Worm (Caenorhabditis elegans) whole organism, mixed stage, embryonic: ENCODE results near the gene flp-6.

Source experiments
- M03D4.4 ChIP-seq: sonication (generic microtip); optimal IDR thresholded peaks from 2 replicates; lab custom pipeline; 2017; ENCODE audit warnings: mild to moderate bottlenecking, missing genetic modification characterization, missing compliant biosample characterization
- bed-3 ChIP-seq: fragments of 200-800 bp; sonication (Bioruptor generic); optimal IDR thresholded peaks from 3 replicates; lab custom pipeline; 2018; ENCODE audit warnings: mild to moderate bottlenecking, missing genetic modification characterization, moderate library complexity, missing compliant biosample characterization
- ceh-39 ChIP-seq: fragments of 150-350 bp; optimal IDR thresholded peaks from 2 replicates; lab custom pipeline; 2014; ENCODE audit warnings: missing biosample characterization, missing genetic modification characterization
- ceh-83 ChIP-seq: fragments of 200-800 bp; sonication (Bioruptor generic); optimal IDR thresholded peaks from 2 replicates; lab custom pipeline; 2018; ENCODE audit warnings: mild to moderate bottlenecking, missing genetic modification characterization, missing compliant biosample characterization
- cnd-1 ChIP-seq: fragments of 200-800 bp; sonication (Bioruptor generic); optimal IDR thresholded peaks from 2 replicates; lab custom pipeline; 2018; ENCODE audit warnings: mild to moderate bottlenecking, missing genetic modification characterization, missing compliant biosample characterization
- drap-1 ChIP-seq: fragments of 200-800 bp; sonication (Bioruptor generic); optimal IDR thresholded peaks from 3 replicates; lab custom pipeline; 2018; ENCODE audit warnings: mild to moderate bottlenecking, missing genetic modification characterization, missing compliant biosample characterization
- elt-3 ChIP-seq: fragments of 150-350 bp; optimal IDR thresholded peaks from 2 replicates; lab custom pipeline; 2014; ENCODE audit warnings: missing biosample characterization, missing genetic modification characterization
- flh-1 ChIP-seq: fragments of 200-800 bp; sonication (Bioruptor generic); optimal IDR thresholded peaks from 2 replicates; lab custom pipeline; 2018; ENCODE audit warnings: mild to moderate bottlenecking, missing genetic modification characterization, moderate library complexity, missing compliant biosample characterization
- hlh-1 ChIP-seq: fragments of 150-350 bp; optimal IDR thresholded peaks from 2 replicates; lab custom pipeline; 2014; ENCODE audit warnings: missing biosample characterization, missing genetic modification reagents, missing genetic modification characterization
- lin-32 ChIP-seq: fragments of 200-800 bp; sonication (Bioruptor generic); optimal IDR thresholded peaks from 2 replicates; lab custom pipeline; 2018; ENCODE audit warnings: mild to moderate bottlenecking, missing genetic modification characterization, missing compliant biosample characterization
- lsy-2 ChIP-seq: fragments of 150-350 bp; optimal IDR thresholded peaks from 2 replicates; lab custom pipeline; 2014; ENCODE audit warnings: missing biosample characterization, missing genetic modification characterization
- mab-5 ChIP-seq: fragments of 150-350 bp; optimal IDR thresholded peaks from 2 replicates; lab custom pipeline; 2014; ENCODE audit warnings: missing biosample characterization, missing genetic modification characterization
- mls-2 ChIP-seq: sonication (generic microtip); optimal IDR thresholded peaks from 2 replicates; lab custom pipeline; 2016; ENCODE audit warnings: mild to moderate bottlenecking, missing genetic modification characterization, moderate library complexity, missing compliant biosample characterization
- nhr-237 ChIP-seq: fragments of 150-350 bp; optimal IDR thresholded peaks from 2 replicates; lab custom pipeline; 2014; ENCODE audit warnings: missing biosample characterization, missing genetic modification characterization
- nhr-28 ChIP-seq: fragments of 150-350 bp; optimal IDR thresholded peaks from 2 replicates; lab custom pipeline; 2014; ENCODE audit warnings: missing biosample characterization, missing genetic modification characterization
- sem-2 ChIP-seq: fragments of 200-800 bp; sonication (Bioruptor generic); optimal IDR thresholded peaks from 2 replicates; lab custom pipeline; 2018; ENCODE audit warnings: mild to moderate bottlenecking, missing genetic modification characterization, missing compliant biosample characterization
- snpc-4 ChIP-seq: fragments of 150-350 bp; optimal IDR thresholded peaks from 2 replicates; lab custom pipeline; 2014; ENCODE audit warnings: missing biosample characterization, missing genetic modification characterization
- sptf-1 ChIP-seq: sonication (generic microtip); optimal IDR thresholded peaks from 2 replicates; lab custom pipeline; 2017; ENCODE audit warnings: mild to moderate bottlenecking, missing genetic modification characterization, moderate library complexity, missing compliant biosample characterization
- tbx-8 ChIP-seq: fragments of 200-800 bp; sonication (Bioruptor generic); optimal IDR thresholded peaks from 2 replicates; lab custom pipeline; 2018; ENCODE audit warnings: mild to moderate bottlenecking, missing genetic modification characterization, moderate library complexity, missing compliant biosample characterization
- unc-120 ChIP-seq: sonication (generic microtip); optimal IDR thresholded peaks from 2 replicates; lab custom pipeline; 2017; ENCODE audit warnings: missing genetic modification characterization, missing compliant biosample characterization; ENCODE audit not compliant: poor library complexity, severe bottlenecking
- unc-39 ChIP-seq: fragments of 150-350 bp; optimal IDR thresholded peaks from 2 replicates; lab custom pipeline; 2014; ENCODE audit warnings: missing biosample characterization, missing genetic modification characterization
- unc-62 ChIP-seq: fragments of 150-350 bp; optimal IDR thresholded peaks from 2 replicates; lab custom pipeline; 2014; ENCODE audit warnings: missing biosample characterization, missing genetic modification reagents, missing genetic modification characterization
- zip-8 ChIP-seq: fragments of 150-350 bp; optimal IDR thresholded peaks from 2 replicates; lab custom pipeline; 2014; ENCODE audit warnings: missing biosample characterization, missing genetic modification characterization

Gene flp-6

ce11 chrV:9518832-9519231 lies 47.1 kb downstream of the flp-6 start, which contains the start of gene C50F4.8:
TSS of gene C50F4.8 (minus strand) at chrV:9518859.
- TF ChIP-seq mls-2 (tag; lab: Kevin White, UChicago): no peak
- no peak for TF ChIP-seq mab-5 (tag; lab: Kevin White, UChicago)
- TF ChIP-seq lsy-2 (tag; lab: Kevin White, UChicago): no peak
- TF ChIP-seq sem-2 (GFP tag; lab: Kevin White, UChicago): no peak
- no peak for TF ChIP-seq bed-3
- no peak for TF ChIP-seq sptf-1 (tag; lab: Kevin White, UChicago)
- no peak for TF ChIP-seq nhr-28 (tag; lab: Kevin White, UChicago)
- TF ChIP-seq unc-39 (tag; lab: Kevin White, UChicago): no peak

ce11 chrV:9521697-9522096 lies 49.9 kb downstream of the flp-6 start:
- no peak for TF ChIP-seq unc-62 (GFP tag; lab: Kevin White, UChicago)
- TF ChIP-seq nhr-28 (tag; lab: Kevin White, UChicago): no peak
- TF ChIP-seq bed-3: no peak
- no peak for TF ChIP-seq hlh-1
- TF ChIP-seq ceh-39 (tag; lab: Kevin White, UChicago): no peak
- TF ChIP-seq zip-8 (tag; lab: Kevin White, UChicago): no peak
- no peak for TF ChIP-seq elt-3 (tag; lab: Kevin White, UChicago)
- no peak for TF ChIP-seq snpc-4 (tag; lab: Kevin White, UChicago)
- TF ChIP-seq mls-2 (tag; lab: Kevin White, UChicago): no peak
- TF ChIP-seq M03D4.4 (tag; lab: Kevin White, UChicago): no peak
- TF ChIP-seq nhr-237: no peak
- no peak for TF ChIP-seq drap-1 (GFP tag; lab: Kevin White, UChicago)
- TF ChIP-seq ceh-83 (GFP tag; lab: Kevin White, UChicago): no peak
- TF ChIP-seq tbx-8 (GFP tag; lab: Kevin White, UChicago): no peak
- no peak for TF ChIP-seq unc-120 (tag; lab: Kevin White, UChicago)
- no peak for TF ChIP-seq sem-2 (GFP tag; lab: Kevin White, UChicago)
- TF ChIP-seq cnd-1 (tag; lab: Kevin White, UChicago): no peak
- TF ChIP-seq lin-32 (GFP tag; lab: Kevin White, UChicago): no peak
- no peak for TF ChIP-seq flh-1
